Comparison of ENCODE assay signal across 3 fruit fly cellular contexts in genomic region chr2L:7049680-7050289, dm6.
TF ChIP-seq lines count a peak whose summit lies in the region.

No protein-coding gene starts in this region.

- no peak for TF ChIP-seq CTCF in whole organism, embryonic (GFP tag; optimal IDR thresholded peaks at IDR 0.05; lab: Kevin White, UChicago)

TF ChIP-seq in whole organism, embryonic, 481 proteins besides CTCF, POLR2A, EP300 and RAD21 (continues in another document):
- TF ChIP-seq sim (GFP tag; IDR thresholded peaks at IDR 0.05; lab: Robert Waterston, UW) = no peak
- no peak for TF ChIP-seq vfl (GFP tag; optimal IDR thresholded peaks at IDR 0.05; lab: Kevin White, UChicago)
- TF ChIP-seq hth (optimal IDR thresholded peaks at IDR 0.05; lab: Kevin White, UChicago) = no peak
- TF ChIP-seq CG9609 (GFP tag; optimal IDR thresholded peaks at IDR 0.05; lab: Kevin White, UChicago) = no peak
- TF ChIP-seq HLH3B (GFP tag; IDR thresholded peaks at IDR 0.05; lab: Robert Waterston, UW) = 0 out of 2 replicates have a peak, but pooled peaks have one; percentile 6
- no peak for TF ChIP-seq MBD-R2 (GFP tag; IDR thresholded peaks at IDR 0.05; lab: Robert Waterston, UW)
- peak; percentile 12 for TF ChIP-seq ac (GFP tag; optimal IDR thresholded peaks at IDR 0.05; lab: Kevin White, UChicago)
- TF ChIP-seq Adf1 (GFP tag; IDR thresholded peaks at IDR 0.05; lab: Robert Waterston, UW) = peak; percentile 69
- TF ChIP-seq CG7786 (GFP tag; optimal IDR thresholded peaks at IDR 0.05; lab: Kevin White, UChicago) = no peak
- TF ChIP-seq Trl (optimal IDR thresholded peaks at IDR 0.05; lab: Kevin White, UChicago) = peak; percentile 25 to 45
- TF ChIP-seq Trl (GFP tag; optimal IDR thresholded peaks at IDR 0.05; lab: Kevin White, UChicago) = no peak
- TF ChIP-seq CG11456 (GFP tag; IDR thresholded peaks at IDR 0.05; lab: Robert Waterston, UW) = no peak
- TF ChIP-seq CG7987 (GFP tag; optimal IDR thresholded peaks at IDR 0.05; lab: Kevin White, UChicago) = no peak
- peak; percentile 5 for TF ChIP-seq pho (GFP tag; optimal IDR thresholded peaks at IDR 0.05; lab: Kevin White, UChicago)
- peak; percentile 10 for TF ChIP-seq pros (GFP tag; optimal IDR thresholded peaks at IDR 0.05; lab: Kevin White, UChicago)
- TF ChIP-seq nmo (GFP tag; optimal IDR thresholded peaks at IDR 0.05; lab: Kevin White, UChicago) = no peak
- TF ChIP-seq CG4360 (GFP tag; IDR thresholded peaks at IDR 0.05; lab: Robert Waterston, UW) = peak; percentile 87
- no peak for TF ChIP-seq CG10462 (GFP tag; optimal IDR thresholded peaks at IDR 0.05; lab: Kevin White, UChicago)
- peak; percentile 45 for TF ChIP-seq sqz (GFP tag; optimal IDR thresholded peaks at IDR 0.05; lab: Kevin White, UChicago)
- TF ChIP-seq CG33557 (GFP tag; optimal IDR thresholded peaks at IDR 0.05; lab: Kevin White, UChicago) = no peak
- TF ChIP-seq so (GFP tag; IDR thresholded peaks at IDR 0.05; lab: Robert Waterston, UW) = no peak
- TF ChIP-seq yki (optimal IDR thresholded peaks at IDR 0.05; lab: Kevin White, UChicago) = no peak
- no peak for TF ChIP-seq Lpt (GFP tag; optimal IDR thresholded peaks at IDR 0.05; lab: Kevin White, UChicago)
- no peak for TF ChIP-seq Fer1 (GFP tag; optimal IDR thresholded peaks at IDR 0.05; lab: Kevin White, UChicago)
- peak; percentile 15 for TF ChIP-seq Blimp-1 (GFP tag; optimal IDR thresholded peaks at IDR 0.05; lab: Kevin White, UChicago)
- no peak for TF ChIP-seq pan (optimal IDR thresholded peaks at IDR 0.05; lab: Kevin White, UChicago)
- TF ChIP-seq pan (GFP tag; optimal IDR thresholded peaks at IDR 0.05 in 1 of 2, IDR thresholded peaks at IDR 0.05 in 1 of 2) = no peak
- no peak for TF ChIP-seq schlank (tag; optimal IDR thresholded peaks at IDR 0.05; lab: Kevin White, UChicago)
- TF ChIP-seq CG15696 (tag; optimal IDR thresholded peaks at IDR 0.05; lab: Kevin White, UChicago) = no peak
- no peak for TF ChIP-seq ara (GFP tag; IDR thresholded peaks at IDR 0.05; lab: Robert Waterston, UW)
- no peak for TF ChIP-seq CG30020 (tag; optimal IDR thresholded peaks at IDR 0.05; lab: Kevin White, UChicago)
- peak; percentile 29; the same call in 1 of the 2 replicates for TF ChIP-seq Drgx (GFP tag; IDR thresholded peaks at IDR 0.05; lab: Robert Waterston, UW)

TF ChIP-seq in whole organism, prepupa, 60 proteins besides CTCF, POLR2A, EP300 and RAD21:
- TF ChIP-seq CG15336 (GFP tag; IDR thresholded peaks at IDR 0.05; lab: Robert Waterston, UW) (peak; percentile 19; the same call in 1 of the 2 replicates), eg (GFP tag; IDR thresholded peaks at IDR 0.05; lab: Robert Waterston, UW) (peak; percentile 60; the same call in 2 of the 3 replicates), CG6276 (GFP tag; optimal IDR thresholded peaks at IDR 0.05; lab: Kevin White, UChicago) (peak; percentile 33), CG3919 (GFP tag; optimal IDR thresholded peaks at IDR 0.05; lab: Kevin White, UChicago) (no peak), svp (GFP tag; lab: Kevin White, UChicago) (peak; percentile 35)

TF ChIP-seq in whole organism, pupa, 21 proteins besides CTCF, POLR2A, EP300 and RAD21:
- TF ChIP-seq CG10348 (GFP tag; IDR thresholded peaks at IDR 0.05; lab: Robert Waterston, UW) (no peak), CG32121 (GFP tag; IDR thresholded peaks at IDR 0.05; lab: Robert Waterston, UW) (peak; percentile 45; the same call in 1 of the 2 replicates), CG8159 (tag; optimal IDR thresholded peaks at IDR 0.05; lab: Kevin White, UChicago) (no peak), Ets98B (GFP tag; IDR thresholded peaks at IDR 0.05; lab: Robert Waterston, UW) (peak; percentile 39; the same call in 1 of the 2 replicates), CG4496 (GFP tag; IDR thresholded peaks at IDR 0.05; lab: Robert Waterston, UW) (peak; percentile 33; the same call in 1 of the 3 replicates), CG13204 (GFP tag; optimal IDR thresholded peaks at IDR 0.05; lab: Kevin White, UChicago) (no peak), D1 (tag; optimal IDR thresholded peaks at IDR 0.05; lab: Kevin White, UChicago) (no peak), gl (tag; optimal IDR thresholded peaks at IDR 0.05; lab: Kevin White, UChicago) (no peak), CG8301 (tag; optimal IDR thresholded peaks at IDR 0.05; lab: Kevin White, UChicago) (no peak), CG14655 (GFP tag; optimal IDR thresholded peaks at IDR 0.05; lab: Kevin White, UChicago) (no peak), Pif1A (GFP tag; optimal IDR thresholded peaks at IDR 0.05; lab: Kevin White, UChicago) (no peak), rn (GFP tag; IDR thresholded peaks at IDR 0.05; lab: Robert Waterston, UW) (no peak), EcR (GFP tag; optimal IDR thresholded peaks at IDR 0.05; lab: Kevin White, UChicago) (no peak), CG12605 (GFP tag; IDR thresholded peaks at IDR 0.05; lab: Robert Waterston, UW) (peak; percentile 44), CG34367 (tag; optimal IDR thresholded peaks at IDR 0.05; lab: Kevin White, UChicago) (no peak), fd96Ca (GFP tag; IDR thresholded peaks at IDR 0.05; lab: Robert Waterston, UW) (0 out of 3 replicates have a peak, but pooled peaks have one; percentile 40), Snoo (tag; optimal IDR thresholded peaks at IDR 0.05; lab: Kevin White, UChicago) (no peak), Pif1B (GFP tag; optimal IDR thresholded peaks at IDR 0.05; lab: Kevin White, UChicago) (no peak), CG17806 (tag; optimal IDR thresholded peaks at IDR 0.05; lab: Kevin White, UChicago) (no peak)

Comparison
In these comparisons a context has a peak if more than half of its experiments do, and no peak if none do; other contexts are left out.
1. Of the 7 proteins assayed by ChIP-seq in both whole organism, embryonic and whole organism, prepupa: peak only in whole organism, embryonic: Blimp-1; only in whole organism, prepupa: none; in both: none; in neither: 6.